Fruit fly (Drosophila melanogaster) S2 (cell line): ENCODE results near the gene GAPcenA.

ENCODE experiments used
- CG8478 ChIP-seq: fragments of >200 bp; optimal IDR thresholded peaks from 2 replicates; lab custom pipeline; 2018
- CTCF ChIP-seq, 2 experiments: fragments of >200 bp; optimal IDR thresholded peaks; 2 replicates each; lab custom pipeline; 2018

dm6 chr3L:8325559-8325958, 20.8 kb upstream of the GAPcenA start, which contains the start of gene CG34461:
- TF ChIP-seq CTCF (optimal IDR thresholded peaks at IDR 0.05; lab: Kevin White, UChicago) (no peak), CG8478 (lab: Kevin White, UChicago) (no peak)
